Fruit fly (Drosophila melanogaster): ENCODE results near the gene CG31251.

The CG31251 gene

DNA sequence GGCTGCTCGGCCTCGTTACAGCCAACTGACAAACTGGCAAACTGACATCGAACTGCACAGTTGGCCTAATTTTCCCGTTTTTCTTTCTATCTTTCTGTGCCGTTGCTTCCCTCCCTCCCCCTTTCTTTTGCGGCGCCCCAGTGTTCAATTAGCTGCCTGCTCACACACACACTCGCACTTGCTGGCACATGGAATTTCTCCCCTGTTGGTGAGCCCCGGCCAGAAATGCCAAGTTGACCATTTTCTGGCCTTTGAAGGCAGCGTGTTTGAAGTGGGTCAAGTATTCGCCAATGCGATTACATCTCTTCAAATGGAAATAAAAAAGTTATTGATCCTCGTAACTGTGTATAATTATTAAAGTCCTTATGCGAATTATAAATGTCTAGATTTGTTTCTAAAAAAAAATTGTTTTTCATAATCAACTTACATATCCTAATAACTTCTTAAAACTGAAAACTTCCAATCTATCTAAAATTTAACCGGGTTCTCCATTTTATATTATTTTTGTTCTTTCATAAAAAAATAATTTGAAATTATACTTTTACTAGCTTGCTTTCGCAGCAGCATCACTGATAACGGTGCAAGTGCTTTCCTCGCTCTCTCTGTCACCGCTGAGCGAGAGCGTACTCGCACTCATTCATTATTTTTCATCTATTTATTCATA is 3.9 kb downstream of the CG31251 start (continued):
- TF ChIP-seq Max (GFP tag; optimal IDR thresholded peaks at IDR 0.05) (peak; percentile 39), tx (GFP tag; optimal IDR thresholded peaks at IDR 0.05) (no peak), fd96Cb (tag; optimal IDR thresholded peaks at IDR 0.05) (peak; percentile 40), Trl (optimal IDR thresholded peaks at IDR 0.05) (peak; percentile 4 to 45), Trl (GFP tag; optimal IDR thresholded peaks at IDR 0.05) (no peak), gem (tag; optimal IDR thresholded peaks at IDR 0.05) (peak; percentile 72), luna (GFP tag; optimal IDR thresholded peaks at IDR 0.05) (no peak), tap (tag; optimal IDR thresholded peaks at IDR 0.05) (no peak), NFAT (GFP tag; IDR thresholded peaks at IDR 0.05) (no peak), CG31388 (GFP tag; optimal IDR thresholded peaks at IDR 0.05) (no peak), Asciz (GFP tag; optimal IDR thresholded peaks at IDR 0.05) (peak; percentile 57), Bgb (GFP tag; IDR thresholded peaks at IDR 0.05; ENCODE audit: partially characterized antibody) (no peak), CG10209 (GFP tag; optimal IDR thresholded peaks at IDR 0.05) (peak; percentile 38), CG12155 (GFP tag; optimal IDR thresholded peaks at IDR 0.05) (peak; percentile 37), Xbp1 (GFP tag; optimal IDR thresholded peaks at IDR 0.05) (peak; percentile 55), cas (GFP tag; IDR thresholded peaks at IDR 0.05) (no peak), nmo (GFP tag; optimal IDR thresholded peaks at IDR 0.05) (peak; percentile 69), Usf (GFP tag; optimal IDR thresholded peaks at IDR 0.05) (no peak), crol (GFP tag; IDR thresholded peaks at IDR 0.05) (peak; percentile 66), Meics (GFP tag; optimal IDR thresholded peaks at IDR 0.05) (peak; percentile 58), toy (GFP tag; IDR thresholded peaks at IDR 0.05) (no peak), Six4 (GFP tag; optimal IDR thresholded peaks at IDR 0.05) (peak; percentile 46), ems (GFP tag; optimal IDR thresholded peaks at IDR 0.05) (peak; percentile 38), HLH3B (GFP tag; IDR thresholded peaks at IDR 0.05) (0 out of 2 replicates have a peak, but pooled peaks have one; percentile 4), Abd-B (GFP tag; optimal IDR thresholded peaks at IDR 0.05) (no peak), Hr51 (GFP tag; optimal IDR thresholded peaks at IDR 0.05) (peak in 1 of 2 experiments; percentile 51), GATAe (GFP tag; conservative IDR thresholded peaks at IDR 0.05) (no peak), sens (GFP tag) (peak; percentile 89), HHEX (GFP tag; optimal IDR thresholded peaks at IDR 0.05) (peak; percentile 55), CG8290 (GFP tag; optimal IDR thresholded peaks at IDR 0.05) (peak; percentile 17), CG8290 (tag; optimal IDR thresholded peaks at IDR 0.05) (no peak), az2 (GFP tag; optimal IDR thresholded peaks at IDR 0.05) (peak; percentile 30), twi (tag; optimal IDR thresholded peaks at IDR 0.05) (no peak), Nf-YC (tag; optimal IDR thresholded peaks at IDR 0.05) (no peak), hbn (GFP tag; IDR thresholded peaks at IDR 0.05; ENCODE audit: partially characterized antibody) (no peak), Mad (GFP tag; optimal IDR thresholded peaks at IDR 0.05) (no peak), CG11085 (GFP tag; IDR thresholded peaks at IDR 0.05) (no peak), en (GFP tag; optimal IDR thresholded peaks at IDR 0.05) (no peak), Sry-β (GFP tag; optimal IDR thresholded peaks at IDR 0.05) (peak; percentile 97), pb (GFP tag; optimal IDR thresholded peaks at IDR 0.05) (no peak), onecut (GFP tag; IDR thresholded peaks at IDR 0.05) (peak; percentile 7; the same call in 1 of the 2 replicates), CG15601 (tag; optimal IDR thresholded peaks at IDR 0.05) (peak; percentile 20), CG1233 (GFP tag; optimal IDR thresholded peaks at IDR 0.05) (peak; percentile 34), CG2889 (GFP tag; IDR thresholded peaks at IDR 0.05) (no peak), Deaf1 (tag; optimal IDR thresholded peaks at IDR 0.05) (no peak), CG12391 (tag; optimal IDR thresholded peaks at IDR 0.05) (peak; percentile 73), CG10462 (GFP tag; optimal IDR thresholded peaks at IDR 0.05) (peak; percentile 44), p53 (GFP tag; optimal IDR thresholded peaks at IDR 0.05) (peak; percentile 3), pnt (GFP tag; optimal IDR thresholded peaks at IDR 0.05) (no peak), lola (GFP tag; optimal IDR thresholded peaks at IDR 0.05) (peak in 1 of 3 experiments; percentile 68), ranshi (GFP tag; IDR thresholded peaks at IDR 0.05) (no peak)
